Fruit fly (Drosophila melanogaster) whole organism, prepupa: ENCODE measurements around the gene Arp1.
A peak's percentile ranks its signal among the peaks of the same experiment; 100 is the strongest.

Experiments
- fd85E ChIP-seq: fragments of 200-800 bp; sonication (Bioruptor generic); optimal IDR thresholded peaks from 3 replicates; lab custom pipeline; 2016; ENCODE audit warnings: missing biosample characterization, missing genetic modification characterization
- vri ChIP-seq: fragments of 200-800 bp; sonication (Bioruptor generic); optimal IDR thresholded peaks from 3 replicates; lab custom pipeline; 2016; ENCODE audit warnings: missing biosample characterization, mild to moderate bottlenecking, missing genetic modification characterization

DNA sequence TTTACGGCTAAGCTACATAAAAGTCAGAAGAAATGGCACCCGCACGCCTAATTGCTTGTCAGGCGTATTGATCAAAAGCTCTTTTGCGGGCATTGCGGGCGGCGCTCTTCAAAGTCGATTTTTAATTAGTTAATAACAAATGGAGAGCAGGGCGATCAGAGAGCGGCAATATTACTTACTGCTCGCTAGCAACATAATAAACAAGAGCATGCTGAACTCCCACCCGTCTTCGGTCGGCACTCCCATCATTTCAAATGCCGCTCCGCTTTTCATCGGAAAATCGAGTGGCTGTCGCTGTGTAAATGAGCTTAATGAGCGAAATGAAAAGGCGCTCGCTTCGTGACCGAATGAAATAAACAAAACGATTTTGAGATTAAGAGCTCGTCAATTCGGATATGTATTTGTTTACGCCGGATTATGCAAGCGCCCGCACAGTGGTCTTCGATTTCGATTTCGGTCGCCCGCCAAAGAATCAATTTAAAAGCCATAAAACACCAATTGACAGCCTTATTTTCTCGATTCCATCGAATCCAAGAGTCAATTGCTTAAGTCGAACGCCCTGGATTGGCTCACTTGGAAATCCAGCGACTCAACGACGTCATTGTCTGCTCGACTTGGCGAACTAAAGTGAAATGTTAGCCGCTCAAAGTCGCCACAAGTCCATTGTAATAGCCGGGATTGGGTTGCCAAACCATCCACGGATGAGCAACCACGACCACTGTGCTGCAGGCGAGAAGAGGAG, 37.9 kb upstream of the Arp1 start:
- TF ChIP-seq vri (GFP tag; lab: Kevin White, UChicago) = peak; percentile 50
- no peak for TF ChIP-seq fd85E (GFP tag; lab: Kevin White, UChicago)
